Worm (Caenorhabditis elegans): ENCODE data around the gene W04G3.5.

Gene W04G3.5

ce11 chrX:11038221-11038620 lies 35.2 kb upstream of the W04G3.5 start:
- TF ChIP-seq sox-4 (tag; optimal IDR thresholded peaks at IDR 0.05): no peak
- TF ChIP-seq pat-9 (tag; optimal IDR thresholded peaks at IDR 0.05): no peak
- TF ChIP-seq ceh-22 (tag; optimal IDR thresholded peaks at IDR 0.05): no peak
- no peak for TF ChIP-seq ceh-34 (tag; optimal IDR thresholded peaks at IDR 0.05)
- TF ChIP-seq ceh-24 (tag; optimal IDR thresholded peaks at IDR 0.05): no peak
- TF ChIP-seq ets-4 (tag; optimal IDR thresholded peaks at IDR 0.05): no peak
- TF ChIP-seq ztf-16 (tag; optimal IDR thresholded peaks at IDR 0.05): no peak
- TF ChIP-seq C08G9.2 (tag; optimal IDR thresholded peaks at IDR 0.05): no peak
- no peak for TF ChIP-seq pha-2 (tag; optimal IDR thresholded peaks at IDR 0.05)

ce11 chrX:11042777-11043176 lies 30.7 kb upstream of the W04G3.5 start, which contains the start of gene C09F12.3:
C09F12.3 (minus strand) TSS chrX:11042877.
- no peak for TF ChIP-seq unc-55 (GFP tag; optimal IDR thresholded peaks at IDR 0.05)
- TF ChIP-seq ceh-2 (tag; optimal IDR thresholded peaks at IDR 0.05): no peak
- no peak for TF ChIP-seq ceh-9 (tag; optimal IDR thresholded peaks at IDR 0.05)
- no peak for TF ChIP-seq ceh-18 (tag; optimal IDR thresholded peaks at IDR 0.05)
- TF ChIP-seq che-1 (tag; optimal IDR thresholded peaks at IDR 0.05): no peak
- no peak for TF ChIP-seq hlh-30 (tag; optimal IDR thresholded peaks at IDR 0.05; ENCODE audit: insufficient read depth)
- no peak for TF ChIP-seq ztf-16 (tag; optimal IDR thresholded peaks at IDR 0.05)
- no peak for TF ChIP-seq sdc-2 (tag; optimal IDR thresholded peaks at IDR 0.05)
- no peak for TF ChIP-seq pha-2 (tag; optimal IDR thresholded peaks at IDR 0.05)
- TF ChIP-seq K02D7.2 (tag; optimal IDR thresholded peaks at IDR 0.05): no peak
- no peak for TF ChIP-seq pag-3 (tag; optimal IDR thresholded peaks at IDR 0.05; ENCODE audit: borderline replicate concordance)
- no peak for TF ChIP-seq pat-9 (tag; optimal IDR thresholded peaks at IDR 0.05)
- TF ChIP-seq ahr-1 (tag; optimal IDR thresholded peaks at IDR 0.05): no peak
- TF ChIP-seq lim-6 (tag; optimal IDR thresholded peaks at IDR 0.05): no peak
- no peak for TF ChIP-seq unc-86 (tag; optimal IDR thresholded peaks at IDR 0.05)
- TF ChIP-seq fkh-6 (tag; optimal IDR thresholded peaks at IDR 0.05): no peak
- no peak for TF ChIP-seq ceh-45 (GFP tag; IDR thresholded peaks at IDR 0.05)
- TF ChIP-seq rnt-1 (tag; optimal IDR thresholded peaks at IDR 0.05): no peak
- no peak for TF ChIP-seq fax-1 (tag; optimal IDR thresholded peaks at IDR 0.05)
- no peak for TF ChIP-seq tbx-7 (tag; optimal IDR thresholded peaks at IDR 0.05)

- TF ChIP-seq ztf-16 (tag; optimal IDR thresholded peaks at IDR 0.05): no peak
- no peak for TF ChIP-seq dve-1 (tag; optimal IDR thresholded peaks at IDR 0.05)
- no peak for TF ChIP-seq ceh-34 (tag; optimal IDR thresholded peaks at IDR 0.05)
- no peak for TF ChIP-seq lim-6 (tag; optimal IDR thresholded peaks at IDR 0.05)
- no peak for TF ChIP-seq elt-4 (tag; optimal IDR thresholded peaks at IDR 0.05)
- peak; percentile 59 for TF ChIP-seq elt-2 (tag; optimal IDR thresholded peaks at IDR 0.05)
- TF ChIP-seq ceh-22 (tag; optimal IDR thresholded peaks at IDR 0.05): no peak
- no peak for TF ChIP-seq pros-1 (tag; optimal IDR thresholded peaks at IDR 0.05)
These were observed 26.3 kb upstream of the W04G3.5 start, which contains the start of gene clc-1 for ce11 chrX:11047183-11047582. clc-1 (plus strand) TSS chrX:11047446.

- TF ChIP-seq hlh-13 (GFP tag; optimal IDR thresholded peaks at IDR 0.05) (no peak), ceh-9 (tag; optimal IDR thresholded peaks at IDR 0.05) (no peak), K02D7.2 (tag; optimal IDR thresholded peaks at IDR 0.05) (no peak), hlh-30 (tag; optimal IDR thresholded peaks at IDR 0.05; ENCODE audit: insufficient read depth) (no peak), elt-4 (tag; optimal IDR thresholded peaks at IDR 0.05) (no peak)
These were observed 23.1 kb upstream of the W04G3.5 start for ce11 chrX:11050335-11050734.

ce11 chrX:11053615-11054014 lies 19.8 kb upstream of the W04G3.5 start, which contains the start of gene C09F12.2:
C09F12.2 (plus strand) TSS chrX:11053915.
- TF ChIP-seq nhr-11 (tag; optimal IDR thresholded peaks at IDR 0.05) (no peak), eyg-1 (tag; optimal IDR thresholded peaks at IDR 0.05) (no peak), lim-6 (tag; optimal IDR thresholded peaks at IDR 0.05) (no peak)

ce11 chrX:11057028-11057427 lies 16.4 kb upstream of the W04G3.5 start, which contains the start of gene lpr-3:
lpr-3 (plus strand) TSS chrX:11057401.
- TF ChIP-seq rnt-1 (tag; optimal IDR thresholded peaks at IDR 0.05): peak; percentile 74
- peak; percentile 54 for TF ChIP-seq nfya-1 (tag; optimal IDR thresholded peaks at IDR 0.05)
- TF ChIP-seq unc-55 (GFP tag; optimal IDR thresholded peaks at IDR 0.05): peak; percentile 63
- TF ChIP-seq pros-1 (tag; optimal IDR thresholded peaks at IDR 0.05): peak; percentile 0
- no peak for TF ChIP-seq C08G9.2 (tag; optimal IDR thresholded peaks at IDR 0.05)
- peak; percentile 4 for TF ChIP-seq ceh-31 (tag; optimal IDR thresholded peaks at IDR 0.05)
- no peak for TF ChIP-seq pha-4 (tag; optimal IDR thresholded peaks at IDR 0.05)

Data from whole organism, late embryonic.